Worm (Caenorhabditis elegans) whole organism, L1 larva: Measurements from ENCODE around the gene C14A4.7.

Source experiments
- elt-3 ChIP-seq, 6 experiments: fragments of 150-350 bp in 1 of 6; sonication (generic microtip); optimal IDR thresholded peaks; 2 replicates each; lab custom pipeline; 2017 to 2018; ENCODE audit warnings: missing biosample characterization in 6 of 6, missing genetic modification characterization in 6 of 6, inconsistent platforms in 1 of 6
- fkh-10 ChIP-seq: sonication (generic microtip); optimal IDR thresholded peaks from 2 replicates; lab custom pipeline; 2017; ENCODE audit warnings: missing biosample characterization, missing genetic modification reagents, missing genetic modification characterization
- nhr-20 ChIP-seq: sonication (generic microtip); optimal IDR thresholded peaks from 2 replicates; lab custom pipeline; 2016; ENCODE audit warnings: mild to moderate bottlenecking, missing genetic modification characterization, missing compliant biosample characterization
- nhr-28 ChIP-seq: fragments of 150-350 bp; optimal IDR thresholded peaks from 2 replicates; lab custom pipeline; 2014; ENCODE audit warnings: missing biosample characterization, missing genetic modification characterization
- snpc-4 ChIP-seq: fragments of 150-350 bp; optimal IDR thresholded peaks from 2 replicates; lab custom pipeline; 2014; ENCODE audit warnings: missing biosample characterization, missing genetic modification characterization
- sptf-1 ChIP-seq: fragments of 150-350 bp; optimal IDR thresholded peaks from 2 replicates; lab custom pipeline; 2014; ENCODE audit warnings: missing biosample characterization, missing genetic modification characterization
- zag-1 ChIP-seq: fragments of 150-350 bp; optimal IDR thresholded peaks from 2 replicates; lab custom pipeline; 2014; ENCODE audit warnings: missing biosample characterization, missing genetic modification characterization

DNA sequence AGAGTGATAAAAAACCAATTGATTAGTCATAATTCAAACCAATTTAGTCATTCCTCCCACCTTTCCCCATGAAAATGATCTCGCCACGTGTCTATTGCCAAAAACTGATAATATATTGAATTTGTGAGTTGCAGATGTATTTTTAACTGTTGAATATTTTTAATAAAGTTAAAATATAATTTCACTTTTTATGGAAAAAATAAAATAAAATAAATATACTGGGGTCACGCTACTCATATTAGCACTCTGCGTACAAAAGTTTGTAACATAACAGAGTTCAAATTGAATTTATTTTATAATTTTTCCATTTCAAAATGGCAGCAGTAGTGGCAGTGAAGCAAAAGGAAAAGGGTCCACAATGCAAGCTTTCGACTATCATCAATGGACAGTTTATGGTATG is 21.8 kb upstream of the C14A4.7 start, which contains the start of gene C14A4.13:
- no peak for TF ChIP-seq nhr-20 (tag; lab: Kevin White, UChicago)
- TF ChIP-seq snpc-4 (tag; lab: Kevin White, UChicago), result no peak
- TF ChIP-seq nhr-28, result no peak
- TF ChIP-seq sptf-1 (tag; lab: Kevin White, UChicago), result no peak
- TF ChIP-seq fkh-10, result no peak
- no peak for TF ChIP-seq zag-1
- TF ChIP-seq elt-3 (tag; optimal IDR thresholded peaks at IDR 0.05; lab: Kevin White, UChicago), result no peak
